Fruit fly (Drosophila melanogaster) whole organism, embryonic: ENCODE data around the gene CG43998.

Experiments used
- Atf3 ChIP-seq: fragments of 200-800 bp; sonication (Bioruptor generic); optimal IDR thresholded peaks from 3 replicates; lab custom pipeline; 2016; ENCODE audit warnings: missing biosample characterization, missing genetic modification characterization
- CG10274 ChIP-seq: fragments of 200-800 bp; sonication (Bioruptor generic); optimal IDR thresholded peaks from 3 replicates; lab custom pipeline; 2017; ENCODE audit warnings: missing biosample characterization, mild to moderate bottlenecking, missing genetic modification characterization
- CG10654 ChIP-seq: fragments of 200-800 bp; sonication (Bioruptor generic); optimal IDR thresholded peaks from 2 replicates; lab custom pipeline; 2016; ENCODE audit warnings: missing biosample characterization, missing genetic modification characterization
- CG10979 ChIP-seq: fragments of 200-800 bp; sonication (Bioruptor generic); optimal IDR thresholded peaks from 2 replicates; lab custom pipeline; 2018; ENCODE audit warnings: missing biosample characterization, mild to moderate bottlenecking, missing genetic modification characterization, moderate library complexity
- CG11456 ChIP-seq: fragments of 200-800 bp; sonication (Bioruptor generic); IDR thresholded peaks from 3 replicates; pipeline ENCODE4 v1.3.6; 2022; ENCODE audit warnings: missing biosample characterization, missing genetic modification characterization
- CG12155 ChIP-seq: fragments of 200-800 bp; sonication (Bioruptor generic); optimal IDR thresholded peaks from 3 replicates; lab custom pipeline; 2016; ENCODE audit warnings: missing biosample characterization, missing genetic modification characterization
- CG1233 ChIP-seq: fragments of 200-800 bp; sonication (Bioruptor generic); optimal IDR thresholded peaks from 4 replicates; lab custom pipeline; 2018; ENCODE audit warnings: missing biosample characterization, mild to moderate bottlenecking, missing genetic modification characterization
- CG12391 ChIP-seq: fragments of 200-800 bp; sonication (Bioruptor generic); optimal IDR thresholded peaks from 3 replicates; lab custom pipeline; 2018; ENCODE audit warnings: missing biosample characterization, mild to moderate bottlenecking, missing genetic modification characterization, moderate library complexity
- CG14710 ChIP-seq: fragments of 200-800 bp; sonication (Bioruptor generic); optimal IDR thresholded peaks from 3 replicates; lab custom pipeline; 2019; ENCODE audit warnings: missing biosample characterization, mild to moderate bottlenecking, missing genetic modification characterization, moderate library complexity
- CG18599 ChIP-seq: fragments of 200-800 bp; sonication (Bioruptor generic); optimal IDR thresholded peaks from 3 replicates; lab custom pipeline; 2017; ENCODE audit warnings: missing biosample characterization, missing genetic modification characterization, mild to moderate bottlenecking, moderate library complexity, missing genetic modification reagents
- CG18764 ChIP-seq: fragments of 200-800 bp; sonication (Bioruptor generic); optimal IDR thresholded peaks from 3 replicates; lab custom pipeline; 2016; ENCODE audit warnings: missing biosample characterization, missing genetic modification characterization
- CG2199 ChIP-seq: fragments of 200-800 bp; sonication (Bioruptor generic); IDR thresholded peaks from 3 replicates; pipeline ENCODE4 v1.3.6; 2022; ENCODE audit warnings: missing biosample characterization, missing genetic modification characterization
- CG2875 ChIP-seq: fragments of 200-800 bp; sonication (Bioruptor generic); optimal IDR thresholded peaks from 2 replicates; lab custom pipeline; 2017; ENCODE audit warnings: missing biosample characterization, mild to moderate bottlenecking, missing genetic modification characterization, missing genetic modification reagents
- CG34224 ChIP-seq: fragments of 200-800 bp; sonication (Bioruptor generic); IDR thresholded peaks from 3 replicates; pipeline ENCODE4 v1.3.6; 2022; ENCODE audit warnings: missing biosample characterization, missing genetic modification characterization; ENCODE audit not compliant: partially characterized antibody
- CG4730 ChIP-seq: fragments of 200-800 bp; sonication (Bioruptor generic); IDR thresholded peaks from 2 replicates; pipeline ENCODE4 v1.3.6; 2022; ENCODE audit warnings: missing biosample characterization, missing genetic modification characterization
- CG9437 ChIP-seq: fragments of 200-800 bp; sonication (Bioruptor generic); optimal IDR thresholded peaks from 2 replicates; lab custom pipeline; 2018; ENCODE audit warnings: missing biosample characterization, mild to moderate bottlenecking, missing genetic modification characterization
- CG9817 ChIP-seq: fragments of 200-800 bp; sonication (Bioruptor generic); optimal IDR thresholded peaks from 2 replicates; lab custom pipeline; 2018; ENCODE audit warnings: missing biosample characterization, mild to moderate bottlenecking, missing genetic modification characterization, moderate library complexity
- D19B ChIP-seq: fragments of 200-800 bp; sonication (Bioruptor generic); optimal IDR thresholded peaks from 2 replicates; lab custom pipeline; 2017; ENCODE audit warnings: missing biosample characterization, mild to moderate bottlenecking, missing genetic modification characterization
- Dek ChIP-seq: fragments of 200-800 bp; sonication (Bioruptor generic); optimal IDR thresholded peaks from 3 replicates; lab custom pipeline; 2019; ENCODE audit warnings: missing biosample characterization, mild to moderate bottlenecking, missing genetic modification characterization, moderate library complexity
- ERR ChIP-seq: fragments of 200-800 bp; sonication (Bioruptor generic); optimal IDR thresholded peaks from 2 replicates; lab custom pipeline; 2016; ENCODE audit warnings: missing biosample characterization, missing genetic modification characterization
- Eip74EF ChIP-seq, 2 experiments: fragments of 200-800 bp in 1 of 2; fragments of >200 bp in 1 of 2; sonication (Bioruptor generic) in 1 of 2; optimal IDR thresholded peaks; 2 replicates each; lab custom pipeline; 2017 to 2019; ENCODE audit warnings: missing biosample characterization in 2 of 2, missing genetic modification characterization in 2 of 2, mild to moderate bottlenecking in 1 of 2, moderate library complexity in 1 of 2
- Elba2 ChIP-seq: fragments of 200-800 bp; sonication (Bioruptor generic); optimal IDR thresholded peaks from 3 replicates; lab custom pipeline; 2016; ENCODE audit warnings: missing biosample characterization, missing genetic modification characterization
- Fer1 ChIP-seq: fragments of 200-800 bp; sonication (Bioruptor generic); optimal IDR thresholded peaks from 2 replicates; lab custom pipeline; 2017; ENCODE audit warnings: missing biosample characterization, mild to moderate bottlenecking, missing genetic modification characterization
- Fer2 ChIP-seq: fragments of 200-800 bp; sonication (Bioruptor generic); optimal IDR thresholded peaks from 2 replicates; lab custom pipeline; 2018; ENCODE audit warnings: missing biosample characterization, mild to moderate bottlenecking, missing genetic modification characterization, moderate library complexity
- GATAe ChIP-seq: fragments of 200-800 bp; sonication (Bioruptor generic); conservative IDR thresholded peaks from 2 replicates; pipeline ENCODE4 v1.3.6; 2022; ENCODE audit warnings: missing biosample characterization, missing genetic modification characterization
- Mes4 ChIP-seq: fragments of 200-800 bp; sonication (Bioruptor generic); optimal IDR thresholded peaks from 2 replicates; lab custom pipeline; 2016; ENCODE audit warnings: missing biosample characterization, missing genetic modification characterization
- Oli ChIP-seq: fragments of 200-800 bp; sonication (Bioruptor generic); optimal IDR thresholded peaks from 2 replicates; lab custom pipeline; 2018; ENCODE audit warnings: missing biosample characterization, mild to moderate bottlenecking, missing genetic modification characterization, moderate library complexity
- Ssrp ChIP-seq: fragments of 200-800 bp; sonication (Bioruptor generic); optimal IDR thresholded peaks from 2 replicates; lab custom pipeline; 2018; ENCODE audit warnings: missing biosample characterization, mild to moderate bottlenecking, missing genetic modification characterization, moderate library complexity
- Taf1 ChIP-seq: fragments of 200-800 bp; sonication (Bioruptor generic); IDR thresholded peaks from 2 replicates; pipeline ENCODE4 v1.3.6; 2022; ENCODE audit warnings: missing biosample characterization, missing genetic modification characterization
- YL-1 ChIP-seq: fragments of 200-800 bp; sonication (Bioruptor generic); optimal IDR thresholded peaks from 3 replicates; lab custom pipeline; 2017; ENCODE audit warnings: missing biosample characterization, mild to moderate bottlenecking, missing genetic modification characterization
- bigmax ChIP-seq: fragments of 200-800 bp; sonication (Bioruptor generic); optimal IDR thresholded peaks from 2 replicates; lab custom pipeline; 2018; ENCODE audit warnings: missing biosample characterization, mild to moderate bottlenecking, missing genetic modification characterization
- dm ChIP-seq: fragments of 200-800 bp; sonication (Bioruptor generic); optimal IDR thresholded peaks from 3 replicates; lab custom pipeline; 2016; ENCODE audit warnings: missing biosample characterization, missing genetic modification characterization
- eve ChIP-seq, 2 experiments: fragments of >200 bp; optimal IDR thresholded peaks; 2 replicates each; lab custom pipeline; 2017; ENCODE audit warnings: missing biosample characterization in 2 of 2, missing genetic modification characterization in 2 of 2
- ewg ChIP-seq: fragments of 200-800 bp; sonication (Bioruptor generic); optimal IDR thresholded peaks from 3 replicates; lab custom pipeline; 2017; ENCODE audit warnings: mild to moderate bottlenecking, missing biosample characterization, missing genetic modification reagents, missing genetic modification characterization
- fru ChIP-seq: fragments of >200 bp; optimal IDR thresholded peaks from 2 replicates; lab custom pipeline; 2017
- mam ChIP-seq: fragments of 200-800 bp; sonication (Bioruptor generic); optimal IDR thresholded peaks from 3 replicates; lab custom pipeline; 2016; ENCODE audit warnings: missing biosample characterization, missing genetic modification characterization
- nmo ChIP-seq: fragments of 200-800 bp; sonication (Bioruptor generic); optimal IDR thresholded peaks from 2 replicates; lab custom pipeline; 2018; ENCODE audit warnings: missing biosample characterization, mild to moderate bottlenecking, missing genetic modification characterization, moderate library complexity
- pan ChIP-seq, 4 experiments: fragments of >200 bp in 3 of 4; fragments of 200-800 bp in 1 of 4; sonication (Bioruptor generic) in 1 of 4; optimal IDR thresholded peaks in 3 of 4; IDR thresholded peaks in 1 of 4; 2 replicates each; pipeline versions ENCODE4 v1.3.6 to Lab custom; 2017 to 2022; ENCODE audit warnings: missing biosample characterization in 2 of 4, missing genetic modification characterization in 2 of 4, mixed read lengths in 1 of 4
- pb ChIP-seq: fragments of 200-800 bp; sonication (Bioruptor generic); optimal IDR thresholded peaks from 3 replicates; lab custom pipeline; 2016; ENCODE audit warnings: missing biosample characterization, missing genetic modification characterization
- peb ChIP-seq: fragments of 200-800 bp; sonication (Bioruptor generic); IDR thresholded peaks from 2 replicates; pipeline ENCODE4 v1.3.6; 2022; ENCODE audit warnings: missing biosample characterization, missing genetic modification characterization
- run ChIP-seq: fragments of 200-800 bp; sonication (Bioruptor generic); optimal IDR thresholded peaks from 3 replicates; lab custom pipeline; 2018; ENCODE audit warnings: missing biosample characterization, mild to moderate bottlenecking, missing genetic modification characterization
- ssp ChIP-seq: fragments of 200-800 bp; sonication (Bioruptor generic); IDR thresholded peaks from 2 replicates; pipeline ENCODE4 v1.3.6; 2022; ENCODE audit warnings: missing biosample characterization, missing genetic modification characterization
- tll ChIP-seq, 2 experiments: fragments of 200-800 bp in 1 of 2; fragments of >200 bp in 1 of 2; sonication (Bioruptor generic) in 1 of 2; optimal IDR thresholded peaks; 2 replicates each; lab custom pipeline; 2017 to 2019; ENCODE audit warnings: missing biosample characterization in 2 of 2, missing genetic modification characterization in 2 of 2, mild to moderate bottlenecking in 1 of 2, moderate library complexity in 1 of 2
- tna ChIP-seq: fragments of 200-800 bp; sonication (Bioruptor generic); IDR thresholded peaks from 2 replicates; pipeline ENCODE4 v1.3.6; 2022; ENCODE audit warnings: missing biosample characterization, missing genetic modification characterization; ENCODE audit not compliant: partially characterized antibody
- wdn ChIP-seq: fragments of 200-800 bp; sonication (Bioruptor generic); IDR thresholded peaks from 2 replicates; pipeline ENCODE4 v1.3.6; 2022; ENCODE audit warnings: missing biosample characterization, missing genetic modification characterization
- wor ChIP-seq: fragments of 200-800 bp; sonication (Bioruptor generic); IDR thresholded peaks from 2 replicates; pipeline ENCODE4 v1.3.6; 2022; ENCODE audit warnings: missing biosample characterization, missing genetic modification characterization
- zen2 ChIP-seq: fragments of 200-800 bp; sonication (Bioruptor generic); IDR thresholded peaks from 3 replicates; pipeline ENCODE4 v1.3.6; 2022; ENCODE audit warnings: missing biosample characterization, missing genetic modification characterization; ENCODE audit not compliant: partially characterized antibody
- zfh1 ChIP-seq: fragments of 200-800 bp; sonication (Bioruptor generic); IDR thresholded peaks from 3 replicates; pipeline ENCODE4 v1.3.6; 2022; ENCODE audit warnings: missing biosample characterization, missing genetic modification characterization

The CG43998 gene

dm6 chr3R:23958091-23958838, 29.5 kb upstream of the CG43998 start, which contains the start of the genes GluProRS and AP-1sigma (continued):
- TF ChIP-seq wor (GFP tag; lab: Robert Waterston, UW): peak; percentile 93
- peak; percentile 83 for TF ChIP-seq GATAe
- TF ChIP-seq CG12155 (GFP tag; lab: Kevin White, UChicago): peak; percentile 92
- TF ChIP-seq CG14710 (tag; lab: Kevin White, UChicago): peak; percentile 92
- peak; percentile 91 for TF ChIP-seq peb (GFP tag; lab: Robert Waterston, UW)
- peak; percentile 93 for TF ChIP-seq nmo
- peak; percentile 62 for TF ChIP-seq Mes4 (GFP tag; lab: Kevin White, UChicago)
- TF ChIP-seq tna (GFP tag; lab: Robert Waterston, UW): peak; percentile 76; the same call in 1 of the 2 replicates
- peak; percentile 93 for TF ChIP-seq CG4730
- peak in 1 of 2 experiments; percentile 32 for TF ChIP-seq Eip74EF (GFP tag; optimal IDR thresholded peaks at IDR 0.05; lab: Kevin White, UChicago)
- peak; percentile 83 for TF ChIP-seq Fer1
- peak; percentile 78 for TF ChIP-seq Atf3 (GFP tag; lab: Kevin White, UChicago)
- peak; percentile 97 for TF ChIP-seq zfh1 (GFP tag; lab: Robert Waterston, UW)
- peak; percentile 72; the same call in 1 of the 3 replicates for TF ChIP-seq zen2 (GFP tag; lab: Robert Waterston, UW)
- peak; percentile 73 for TF ChIP-seq Elba2 (GFP tag; lab: Kevin White, UChicago)
- TF ChIP-seq wdn (GFP tag; lab: Robert Waterston, UW): peak; percentile 89
- no peak for TF ChIP-seq pan (optimal IDR thresholded peaks at IDR 0.05; lab: Kevin White, UChicago)
- peak in 1 of 2 experiments; percentile 97 for TF ChIP-seq pan (GFP tag; optimal IDR thresholded peaks at IDR 0.05 in 1 of 2, IDR thresholded peaks at IDR 0.05 in 1 of 2)
- TF ChIP-seq CG18599: peak; percentile 89
- TF ChIP-seq CG2875 (GFP tag; lab: Kevin White, UChicago): peak; percentile 60
- peak; percentile 79 for TF ChIP-seq ewg
- TF ChIP-seq Ssrp: peak; percentile 87
- TF ChIP-seq YL-1 (GFP tag; lab: Kevin White, UChicago): peak; percentile 81
- TF ChIP-seq CG10979: peak; percentile 84
- peak; percentile 93 for TF ChIP-seq CG12391
- TF ChIP-seq CG2199 (GFP tag; lab: Robert Waterston, UW): peak; percentile 92
- peak; percentile 90 for TF ChIP-seq mam (GFP tag; lab: Kevin White, UChicago)
- TF ChIP-seq fru (lab: Kevin White, UChicago): no peak
- TF ChIP-seq CG9817 (tag; lab: Kevin White, UChicago): peak; percentile 94
- TF ChIP-seq eve (GFP tag; optimal IDR thresholded peaks at IDR 0.05; lab: Kevin White, UChicago): peak in 1 of 2 experiments; percentile 3
- TF ChIP-seq Taf1 (GFP tag; lab: Robert Waterston, UW): peak; percentile 89
- peak; percentile 88 for TF ChIP-seq CG18764 (GFP tag; lab: Kevin White, UChicago)
- TF ChIP-seq D19B (GFP tag; lab: Kevin White, UChicago): peak; percentile 67
- TF ChIP-seq ssp (GFP tag; lab: Robert Waterston, UW): peak; percentile 91
- peak; percentile 47 for TF ChIP-seq pb
- TF ChIP-seq Dek: peak; percentile 88
- peak; percentile 98 for TF ChIP-seq bigmax
- peak; percentile 21 to 76 for TF ChIP-seq tll (GFP tag; optimal IDR thresholded peaks at IDR 0.05; lab: Kevin White, UChicago)
- TF ChIP-seq CG1233: peak; percentile 83
- TF ChIP-seq CG10654 (GFP tag; lab: Kevin White, UChicago): peak; percentile 92
- TF ChIP-seq run (tag; lab: Kevin White, UChicago): peak; percentile 39
- TF ChIP-seq Fer2 (tag; lab: Kevin White, UChicago): peak; percentile 82
- TF ChIP-seq Oli (tag; lab: Kevin White, UChicago): peak; percentile 83
- peak; percentile 72 for TF ChIP-seq CG9437 (GFP tag; lab: Kevin White, UChicago)
- peak; percentile 97 for TF ChIP-seq CG11456 (GFP tag; lab: Robert Waterston, UW)
- TF ChIP-seq dm (GFP tag; lab: Kevin White, UChicago): peak; percentile 79
- peak; percentile 56 for TF ChIP-seq CG10274
- peak; percentile 66 for TF ChIP-seq ERR (GFP tag; lab: Kevin White, UChicago)
- peak; percentile 95 for TF ChIP-seq CG34224 (GFP tag; lab: Robert Waterston, UW)
